Worm (Caenorhabditis elegans): ENCODE data around the gene F10G7.12.

Gene F10G7.12

ce11 chrII:4684852-4685251 is 4.7 kb upstream of the F10G7.12 start:
- TF ChIP-seq rpc-1 (optimal IDR thresholded peaks at IDR 0.05) (peak; percentile 6), rpc-1 (tag; optimal IDR thresholded peaks at IDR 0.05) (no peak), aptf-3 (GFP tag; IDR thresholded peaks at IDR 0.05) (no peak), pha-4 (tag; optimal IDR thresholded peaks at IDR 0.05) (no peak), dpl-1 (GFP tag; optimal IDR thresholded peaks at IDR 0.05) (no peak), mes-4 (tag; optimal IDR thresholded peaks at IDR 0.05) (no peak), hsf-1 (GFP tag; IDR thresholded peaks at IDR 0.05) (peak; percentile 93)

- TF ChIP-seq ceh-40 (GFP tag; IDR thresholded peaks at IDR 0.05) (no peak), nfya-2 (GFP tag; IDR thresholded peaks at IDR 0.05) (no peak), sea-2 (GFP tag; IDR thresholded peaks at IDR 0.05) (no peak), Y53G8AR.9 (GFP tag; conservative IDR thresholded peaks at IDR 0.05) (no peak), xnd-1 (tag; optimal IDR thresholded peaks at IDR 0.05) (no peak), F49E8.2 (tag; optimal IDR thresholded peaks at IDR 0.05; ENCODE audit: insufficient read depth) (no peak), F22D6.2 (tag; optimal IDR thresholded peaks at IDR 0.05) (no peak), gei-17 (GFP tag; optimal IDR thresholded peaks at IDR 0.05) (no peak), hrde-1 (tag; optimal IDR thresholded peaks at IDR 0.05; ENCODE audit: borderline replicate concordance) (no peak), unc-62 (GFP tag; optimal IDR thresholded peaks at IDR 0.05) (no peak)
These were observed 2.6 kb upstream of the F10G7.12 start, which contains the start of gene sre-39 for ce11 chrII:4686941-4687340. sre-39 (plus strand) TSS chrII:4687241.

ce11 chrII:4693129-4693528 is 3.6 kb downstream of the F10G7.12 start, which contains the start of gene F10G7.5:
F10G7.5 (plus strand) TSS chrII:4693414.
- no peak for TF ChIP-seq akir-1 (GFP tag; optimal IDR thresholded peaks at IDR 0.05)
- TF ChIP-seq lin-40 (tag; optimal IDR thresholded peaks at IDR 0.05): no peak
- no peak for TF ChIP-seq T26A5.8 (tag; optimal IDR thresholded peaks at IDR 0.05)
- TF ChIP-seq Y79H2A.3 (GFP tag; conservative IDR thresholded peaks at IDR 0.05): no peak
- no peak for TF ChIP-seq cebp-1 (GFP tag; IDR thresholded peaks at IDR 0.05)
- no peak for TF ChIP-seq cebp-1 (tag; optimal IDR thresholded peaks at IDR 0.05)
- no peak for TF ChIP-seq repo-1 (tag; optimal IDR thresholded peaks at IDR 0.05)
- TF ChIP-seq attf-5 (GFP tag; optimal IDR thresholded peaks at IDR 0.05): peak; percentile 4
- no peak for TF ChIP-seq Y67H2A.10 (GFP tag; conservative IDR thresholded peaks at IDR 0.05)
- peak; percentile 93 for TF ChIP-seq hmg-1.2 (GFP tag; IDR thresholded peaks at IDR 0.05)
- no peak for TF ChIP-seq ekl-4 (GFP tag; IDR thresholded peaks at IDR 0.05)
- TF ChIP-seq Y56A3A.18 (GFP tag; IDR thresholded peaks at IDR 0.05): no peak
- no peak for TF ChIP-seq die-1 (tag; optimal IDR thresholded peaks at IDR 0.05)
- TF ChIP-seq atf-7 (tag; optimal IDR thresholded peaks at IDR 0.05): no peak
- peak; percentile 1 for TF ChIP-seq nhr-80 (tag; optimal IDR thresholded peaks at IDR 0.05)
- TF ChIP-seq C17E4.6 (GFP tag; IDR thresholded peaks at IDR 0.05): no peak
- no peak for TF ChIP-seq F23B12.7 (tag; optimal IDR thresholded peaks at IDR 0.05; ENCODE audit: insufficient read depth)
- no peak for TF ChIP-seq K11D2.4 (GFP tag; IDR thresholded peaks at IDR 0.05)
- no peak for TF ChIP-seq lag-1 (GFP tag; IDR thresholded peaks at IDR 0.05)
- TF ChIP-seq unc-130 (GFP tag; optimal IDR thresholded peaks at IDR 0.05): no peak
- TF ChIP-seq C06A6.2 (GFP tag; conservative IDR thresholded peaks at IDR 0.05): no peak
- TF ChIP-seq ceh-100 (GFP tag; IDR thresholded peaks at IDR 0.05): no peak
- TF ChIP-seq bed-1 (GFP tag; IDR thresholded peaks at IDR 0.05): no peak
- TF ChIP-seq F22D6.2 (tag; optimal IDR thresholded peaks at IDR 0.05): no peak
- no peak for TF ChIP-seq fkh-3 (tag; optimal IDR thresholded peaks at IDR 0.05)
- TF ChIP-seq Y53G8AR.9 (GFP tag; conservative IDR thresholded peaks at IDR 0.05): no peak
- no peak for TF ChIP-seq mxl-1 (tag; optimal IDR thresholded peaks at IDR 0.05)
